2 fruit fly cellular contexts compared by ENCODE assay signal in the genomic region with DNA sequence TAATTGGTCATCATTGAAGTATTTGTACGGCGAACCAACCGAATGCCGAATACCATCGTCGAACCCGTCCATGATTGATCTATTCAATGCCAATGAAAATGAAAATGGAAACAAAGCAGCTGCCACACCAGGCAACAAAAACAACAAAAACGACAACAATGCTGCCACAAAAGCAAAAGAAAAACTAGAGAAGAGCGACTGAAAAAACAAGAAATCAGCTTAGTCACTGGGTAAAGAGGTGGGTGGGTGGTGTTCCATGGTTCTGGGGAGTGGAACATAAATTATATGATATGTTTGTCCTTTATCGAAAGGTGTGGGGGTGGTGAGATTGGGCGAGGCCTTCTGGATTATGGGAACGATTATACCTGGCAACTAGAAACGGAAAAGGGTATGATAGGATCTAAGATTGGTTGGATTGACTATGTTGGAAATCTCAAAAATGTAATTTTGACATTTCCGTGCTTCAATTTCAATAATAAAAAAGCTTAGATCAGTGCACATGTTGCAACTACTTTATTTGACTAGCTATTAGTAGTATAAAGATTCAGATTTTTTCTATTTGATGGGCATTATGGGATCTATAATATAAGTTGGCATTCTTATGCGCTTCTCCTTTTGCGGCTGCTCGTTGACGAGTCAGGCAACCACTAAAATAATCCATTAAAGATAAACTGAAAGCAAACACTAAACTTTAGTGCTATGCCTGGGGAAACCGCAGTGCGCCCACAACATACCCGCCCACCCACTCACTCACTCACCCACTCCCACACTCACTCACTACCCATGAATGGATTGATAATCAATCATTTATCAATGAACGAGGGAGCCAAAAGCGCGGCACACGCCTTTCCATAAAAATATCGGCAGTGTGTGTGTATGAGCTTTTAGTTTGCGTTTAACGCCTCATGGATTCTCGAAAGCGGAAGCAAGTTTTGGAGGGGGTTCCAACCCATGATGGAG.
A peak's percentile ranks its signal among the peaks of the same experiment; 100 is the strongest.
TF ChIP-seq lines count a peak whose summit lies in the region.

No protein-coding gene starts in this region.

- TF ChIP-seq CTCF in whole organism, embryonic (GFP tag; optimal IDR thresholded peaks at IDR 0.05; lab: Kevin White, UChicago) = no peak

TF ChIP-seq in whole organism, adult, 20 proteins besides CTCF, POLR2A, EP300 and RAD21:
- TF ChIP-seq cic (GFP tag; optimal IDR thresholded peaks at IDR 0.05; lab: Kevin White, UChicago) (peak; percentile 2), CG7045 (GFP tag; optimal IDR thresholded peaks at IDR 0.05; lab: Kevin White, UChicago) (no peak)

TF ChIP-seq in whole organism, embryonic, 481 proteins besides CTCF, POLR2A, EP300 and RAD21 (continues in another document):
- TF ChIP-seq gsb (GFP tag; IDR thresholded peaks at IDR 0.05; lab: Robert Waterston, UW) (no peak), gcm2 (GFP tag; optimal IDR thresholded peaks at IDR 0.05; lab: Kevin White, UChicago) (no peak), Mes4 (GFP tag; optimal IDR thresholded peaks at IDR 0.05; lab: Kevin White, UChicago) (no peak), jigr1 (GFP tag; IDR thresholded peaks at IDR 0.05; lab: Robert Waterston, UW) (no peak), CG5245 (GFP tag; optimal IDR thresholded peaks at IDR 0.05; lab: Kevin White, UChicago) (no peak), Atf-2 (GFP tag; optimal IDR thresholded peaks at IDR 0.05; lab: Kevin White, UChicago) (no peak), Ssrp (tag; optimal IDR thresholded peaks at IDR 0.05; lab: Kevin White, UChicago) (peak; percentile 22), chinmo (GFP tag; IDR thresholded peaks at IDR 0.05; lab: Robert Waterston, UW; ENCODE audit: partially characterized antibody) (no peak), row (GFP tag; IDR thresholded peaks at IDR 0.05; lab: Robert Waterston, UW) (0 out of 3 replicates have a peak, but pooled peaks have one; percentile 40), knrl (GFP tag; IDR thresholded peaks at IDR 0.05; lab: Robert Waterston, UW; ENCODE audit: partially characterized antibody) (no peak), az2 (GFP tag; optimal IDR thresholded peaks at IDR 0.05; lab: Kevin White, UChicago) (peak; percentile 25), CG10267 (tag; optimal IDR thresholded peaks at IDR 0.05; lab: Kevin White, UChicago) (no peak), run (tag; optimal IDR thresholded peaks at IDR 0.05; lab: Kevin White, UChicago) (no peak), CoRest (tag; optimal IDR thresholded peaks at IDR 0.05; lab: Kevin White, UChicago) (peak; percentile 34), CG15011 (GFP tag; optimal IDR thresholded peaks at IDR 0.05; lab: Kevin White, UChicago) (no peak), ERR (GFP tag; optimal IDR thresholded peaks at IDR 0.05; lab: Kevin White, UChicago) (no peak), br (optimal IDR thresholded peaks at IDR 0.05; lab: Kevin White, UChicago) (no peak), CG17328 (GFP tag; IDR thresholded peaks at IDR 0.05; lab: Robert Waterston, UW) (no peak), CG4404 (GFP tag; IDR thresholded peaks at IDR 0.05; lab: Robert Waterston, UW) (no peak), ssp (GFP tag; IDR thresholded peaks at IDR 0.05; lab: Robert Waterston, UW) (0 out of 2 replicates have a peak, but pooled peaks have one; percentile 18), CG8388 (GFP tag; optimal IDR thresholded peaks at IDR 0.05; lab: Kevin White, UChicago) (peak; percentile 4), fd96Cb (tag; optimal IDR thresholded peaks at IDR 0.05; lab: Kevin White, UChicago) (peak; percentile 20), Atf3 (GFP tag; optimal IDR thresholded peaks at IDR 0.05; lab: Kevin White, UChicago) (no peak), exex (tag; optimal IDR thresholded peaks at IDR 0.05; lab: Kevin White, UChicago) (peak; percentile 7), phol (tag; optimal IDR thresholded peaks at IDR 0.05; lab: Kevin White, UChicago) (peak; percentile 34), CG13296 (GFP tag; optimal IDR thresholded peaks at IDR 0.05; lab: Kevin White, UChicago) (no peak), CG9437 (GFP tag; optimal IDR thresholded peaks at IDR 0.05; lab: Kevin White, UChicago) (no peak), wor (GFP tag; IDR thresholded peaks at IDR 0.05; lab: Robert Waterston, UW) (no peak), ttk (GFP tag; IDR thresholded peaks at IDR 0.05; lab: Robert Waterston, UW) (0 out of 2 replicates have a peak, but pooled peaks have one; percentile 10), CG30020 (tag; optimal IDR thresholded peaks at IDR 0.05; lab: Kevin White, UChicago) (no peak), D (optimal IDR thresholded peaks at IDR 0.05; lab: Kevin White, UChicago) (no peak), D (GFP tag; optimal IDR thresholded peaks at IDR 0.05; lab: Kevin White, UChicago) (no peak), cg (GFP tag; optimal IDR thresholded peaks at IDR 0.05; lab: Kevin White, UChicago) (peak; percentile 35), bowl (GFP tag; IDR thresholded peaks at IDR 0.05; lab: Robert Waterston, UW) (no peak), CG2199 (GFP tag; IDR thresholded peaks at IDR 0.05; lab: Robert Waterston, UW) (no peak), Ravus (GFP tag; IDR thresholded peaks at IDR 0.05; lab: Robert Waterston, UW) (no peak), crol (GFP tag; IDR thresholded peaks at IDR 0.05; lab: Robert Waterston, UW) (no peak), ab (GFP tag; optimal IDR thresholded peaks at IDR 0.05; lab: Kevin White, UChicago) (no peak), CG31388 (GFP tag; optimal IDR thresholded peaks at IDR 0.05; lab: Kevin White, UChicago) (no peak), CG8478 (optimal IDR thresholded peaks at IDR 0.05; lab: Kevin White, UChicago) (no peak), sim (GFP tag; IDR thresholded peaks at IDR 0.05; lab: Robert Waterston, UW) (no peak), ewg (GFP tag; optimal IDR thresholded peaks at IDR 0.05; lab: Kevin White, UChicago) (peak; percentile 25), CG15514 (GFP tag; optimal IDR thresholded peaks at IDR 0.05; lab: Kevin White, UChicago) (no peak), D19B (GFP tag; optimal IDR thresholded peaks at IDR 0.05; lab: Kevin White, UChicago) (no peak), CG17829 (tag; optimal IDR thresholded peaks at IDR 0.05; lab: Kevin White, UChicago) (peak; percentile 20), repo (GFP tag; optimal IDR thresholded peaks at IDR 0.05; lab: Kevin White, UChicago) (no peak), CG17912 (GFP tag; optimal IDR thresholded peaks at IDR 0.05; lab: Kevin White, UChicago) (no peak), CG18599 (GFP tag; optimal IDR thresholded peaks at IDR 0.05; lab: Kevin White, UChicago) (no peak), dmrt99B (tag; optimal IDR thresholded peaks at IDR 0.05; lab: Kevin White, UChicago) (peak; percentile 57), CG11093 (GFP tag; IDR thresholded peaks at IDR 0.05; lab: Robert Waterston, UW) (0 out of 3 replicates have a peak, but pooled peaks have one; percentile 18), CG6683 (GFP tag; optimal IDR thresholded peaks at IDR 0.05; lab: Kevin White, UChicago) (no peak), Sin3A (optimal IDR thresholded peaks at IDR 0.05; lab: Kevin White, UChicago) (no peak), rib (GFP tag; IDR thresholded peaks at IDR 0.05; lab: Robert Waterston, UW) (no peak), CG13123 (GFP tag; optimal IDR thresholded peaks at IDR 0.05; lab: Kevin White, UChicago) (no peak), Xrp1 (GFP tag; IDR thresholded peaks at IDR 0.05; lab: Robert Waterston, UW) (0 out of 2 replicates have a peak, but pooled peaks have one; percentile 18), prd (optimal IDR thresholded peaks at IDR 0.05; lab: Kevin White, UChicago) (no peak), prd (GFP tag; IDR thresholded peaks at IDR 0.05; lab: Robert Waterston, UW) (no peak; the same call in 2 of the 3 replicates), gro (GFP tag; optimal IDR thresholded peaks at IDR 0.05; lab: Kevin White, UChicago) (no peak), insv (GFP tag; optimal IDR thresholded peaks at IDR 0.05; lab: Kevin White, UChicago) (no peak), gem (tag; optimal IDR thresholded peaks at IDR 0.05; lab: Kevin White, UChicago) (peak; percentile 47), sisA (GFP tag; IDR thresholded peaks at IDR 0.05; lab: Robert Waterston, UW) (no peak), Dbx (GFP tag; IDR thresholded peaks at IDR 0.05; lab: Robert Waterston, UW) (no peak), lmd (GFP tag; IDR thresholded peaks at IDR 0.05; lab: Robert Waterston, UW) (peak; percentile 45), crp (GFP tag; optimal IDR thresholded peaks at IDR 0.05; lab: Kevin White, UChicago) (no peak), CG2202 (tag; optimal IDR thresholded peaks at IDR 0.05; lab: Kevin White, UChicago) (no peak), CG32532 (GFP tag; IDR thresholded peaks at IDR 0.05; lab: Robert Waterston, UW) (no peak), ase (GFP tag; IDR thresholded peaks at IDR 0.05; lab: Robert Waterston, UW) (no peak), CG12659 (GFP tag; optimal IDR thresholded peaks at IDR 0.05; lab: Kevin White, UChicago) (no peak), dysf (GFP tag; IDR thresholded peaks at IDR 0.05; lab: Robert Waterston, UW) (peak; percentile 50; the same call in 1 of the 3 replicates), CG1602 (GFP tag; optimal IDR thresholded peaks at IDR 0.05; lab: Kevin White, UChicago) (no peak), caup (GFP tag; optimal IDR thresholded peaks at IDR 0.05; lab: Kevin White, UChicago; ENCODE audit: severe bottlenecking) (no peak), Dad (GFP tag; optimal IDR thresholded peaks at IDR 0.05; lab: Kevin White, UChicago) (no peak), lola (GFP tag; optimal IDR thresholded peaks at IDR 0.05; lab: Kevin White, UChicago) (no peak), yki (optimal IDR thresholded peaks at IDR 0.05; lab: Kevin White, UChicago) (no peak), CG11723 (GFP tag; optimal IDR thresholded peaks at IDR 0.05; lab: Kevin White, UChicago) (no peak), CG3726 (GFP tag; IDR thresholded peaks at IDR 0.05; lab: Robert Waterston, UW) (no peak), CG7928 (GFP tag; optimal IDR thresholded peaks at IDR 0.05; lab: Kevin White, UChicago) (no peak), cwo (GFP tag; optimal IDR thresholded peaks at IDR 0.05; lab: Kevin White, UChicago) (no peak), fd3F (GFP tag; optimal IDR thresholded peaks at IDR 0.05; lab: Kevin White, UChicago) (no peak), Lhr (GFP tag; optimal IDR thresholded peaks at IDR 0.05; lab: Kevin White, UChicago) (no peak)
